Fruit fly (Drosophila melanogaster) Kc167 (cell line): ENCODE data around the gene Rpt3.

Source experiments
- Myc ChIP-seq: fragments of >200 bp; optimal IDR thresholded peaks from 2 replicates; lab custom pipeline; 2017; ENCODE audit warnings: missing external identifiers
- Sin3A ChIP-seq: fragments of >200 bp; optimal IDR thresholded peaks from 2 replicates; lab custom pipeline; 2018; ENCODE audit warnings: missing external identifiers
- h ChIP-seq: fragments of >200 bp; optimal IDR thresholded peaks from 3 replicates; lab custom pipeline; 2018; ENCODE audit warnings: missing external identifiers
- insv ChIP-seq: fragments of >200 bp; optimal IDR thresholded peaks from 3 replicates; lab custom pipeline; 2018; ENCODE audit warnings: missing external identifiers
- psq ChIP-seq: fragments of >200 bp; optimal IDR thresholded peaks from 2 replicates; lab custom pipeline; 2017; ENCODE audit warnings: missing external identifiers
- ttk ChIP-seq: sonication (Bioruptor generic); optimal IDR thresholded peaks from 2 replicates; lab custom pipeline; 2017; ENCODE audit warnings: missing external identifiers

dm6 chrX:11087384-11087783 lies 37.5 kb upstream of the Rpt3 start:
- TF ChIP-seq h (lab: Kevin White, UChicago) = no peak
- TF ChIP-seq ttk (lab: Kevin White, UChicago) = no peak
- no peak for TF ChIP-seq insv (lab: Kevin White, UChicago)
- TF ChIP-seq psq (lab: Kevin White, UChicago) = no peak
- TF ChIP-seq Sin3A (lab: Kevin White, UChicago) = no peak
- TF ChIP-seq Myc (lab: Kevin White, UChicago) = no peak
